Fruit fly (Drosophila melanogaster): ENCODE results near the gene RPA2.
A peak's percentile ranks its signal among the peaks of the same experiment; 100 is the strongest.

Gene RPA2

DNA sequence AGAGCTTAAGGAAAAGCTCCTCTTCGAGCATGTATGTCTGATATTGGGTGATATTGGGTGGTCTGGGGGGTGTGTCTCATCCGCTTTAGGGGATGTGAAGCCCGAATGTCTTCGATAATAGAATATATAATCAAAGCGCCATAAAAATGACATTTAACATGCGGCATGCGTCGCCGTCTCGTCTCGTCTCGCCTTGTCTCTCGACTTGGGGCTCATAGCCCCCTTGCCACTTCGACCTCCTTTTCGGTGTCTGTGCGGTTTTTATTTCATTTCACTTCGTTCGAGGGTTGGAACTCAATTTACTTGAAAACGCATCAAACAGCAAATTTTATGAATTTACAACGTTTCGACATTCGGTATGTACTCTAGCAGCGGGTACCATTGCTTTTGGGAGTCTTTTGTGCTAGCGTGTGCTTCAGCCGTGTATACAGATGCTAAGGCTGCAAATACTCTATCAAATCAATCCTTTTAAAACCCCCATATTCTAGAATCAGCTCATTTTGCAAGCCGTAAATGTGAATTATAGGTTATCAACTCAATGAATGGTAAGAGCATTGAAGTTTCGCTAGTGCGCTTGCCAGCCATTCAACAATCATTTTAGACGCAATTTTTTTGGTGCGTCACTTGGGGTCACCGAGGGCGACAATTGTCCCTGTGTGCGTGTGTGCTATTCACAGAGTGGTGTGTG is 24.6 kb upstream of the RPA2 start (continued):
- TF ChIP-seq CG30431 (GFP tag; optimal IDR thresholded peaks at IDR 0.05) (no peak), CG10654 (GFP tag; optimal IDR thresholded peaks at IDR 0.05) (no peak), onecut (GFP tag; IDR thresholded peaks at IDR 0.05) (peak; percentile 48; the same call in 1 of the 2 replicates), Deaf1 (tag; optimal IDR thresholded peaks at IDR 0.05) (no peak), grn (GFP tag; optimal IDR thresholded peaks at IDR 0.05) (no peak), ara (GFP tag; IDR thresholded peaks at IDR 0.05) (no peak), odd (GFP tag; optimal IDR thresholded peaks at IDR 0.05) (peak; percentile 15), CG17359 (tag; optimal IDR thresholded peaks at IDR 0.05) (peak; percentile 33), Doc3 (GFP tag; IDR thresholded peaks at IDR 0.05; ENCODE audit: partially characterized antibody) (no peak), CG8765 (GFP tag; IDR thresholded peaks at IDR 0.05) (no peak), fd102C (GFP tag; optimal IDR thresholded peaks at IDR 0.05) (no peak), pum (GFP tag; optimal IDR thresholded peaks at IDR 0.05) (peak; percentile 37), luna (GFP tag; optimal IDR thresholded peaks at IDR 0.05) (no peak), en (GFP tag; optimal IDR thresholded peaks at IDR 0.05) (no peak), Rx (GFP tag; IDR thresholded peaks at IDR 0.05) (no peak), CG17612 (GFP tag; IDR thresholded peaks at IDR 0.05) (no peak), CG1603 (tag; optimal IDR thresholded peaks at IDR 0.05) (peak; percentile 61), Doc2 (GFP tag; IDR thresholded peaks at IDR 0.05) (no peak), cato (GFP tag; optimal IDR thresholded peaks at IDR 0.05; ENCODE audit: borderline replicate concordance) (peak; percentile 4), gcm (GFP tag; optimal IDR thresholded peaks at IDR 0.05) (no peak), CG10543 (GFP tag; optimal IDR thresholded peaks at IDR 0.05) (no peak), E2f1 (GFP tag; IDR thresholded peaks at IDR 0.05) (peak; percentile 26; the same call in 1 of the 2 replicates), gsb (GFP tag; IDR thresholded peaks at IDR 0.05) (no peak), dan (GFP tag; IDR thresholded peaks at IDR 0.05) (no peak), Dip3 (GFP tag; optimal IDR thresholded peaks at IDR 0.05) (peak; percentile 22), CG13894 (tag; optimal IDR thresholded peaks at IDR 0.05) (no peak), CG12391 (tag; optimal IDR thresholded peaks at IDR 0.05) (peak; percentile 46), MBD-R2 (GFP tag; IDR thresholded peaks at IDR 0.05) (no peak; the same call in 1 of the 2 replicates), Drgx (GFP tag; IDR thresholded peaks at IDR 0.05) (no peak), HmgZ (tag; optimal IDR thresholded peaks at IDR 0.05) (peak; percentile 5), mld (GFP tag; IDR thresholded peaks at IDR 0.05; ENCODE audit: partially characterized antibody) (no peak), wdn (GFP tag; IDR thresholded peaks at IDR 0.05) (no peak), HHEX (GFP tag; optimal IDR thresholded peaks at IDR 0.05) (peak; percentile 25), nmo (GFP tag; optimal IDR thresholded peaks at IDR 0.05) (peak; percentile 54), CG6272 (GFP tag; IDR thresholded peaks at IDR 0.05) (no peak; the same call in 1 of the 2 replicates), MESR4 (GFP tag; optimal IDR thresholded peaks at IDR 0.05) (no peak), CG15011 (GFP tag; optimal IDR thresholded peaks at IDR 0.05) (no peak), CG14667 (GFP tag; IDR thresholded peaks at IDR 0.05) (peak; percentile 29; the same call in 1 of the 2 replicates), bsh (GFP tag; optimal IDR thresholded peaks at IDR 0.05) (peak in 1 of 2 experiments; percentile 64), insv (GFP tag; optimal IDR thresholded peaks at IDR 0.05) (no peak), Dll (GFP tag; IDR thresholded peaks at IDR 0.05; ENCODE audit: partially characterized antibody) (no peak), caup (GFP tag; optimal IDR thresholded peaks at IDR 0.05; ENCODE audit: severe bottlenecking) (peak; percentile 27), CG32767 (GFP tag; IDR thresholded peaks at IDR 0.05) (peak; percentile 71; the same call in 1 of the 2 replicates), CG13123 (GFP tag; optimal IDR thresholded peaks at IDR 0.05) (no peak), Hr39 (optimal IDR thresholded peaks at IDR 0.05) (no peak), kah (GFP tag; optimal IDR thresholded peaks at IDR 0.05) (no peak), CG16813 (GFP tag; IDR thresholded peaks at IDR 0.05; ENCODE audit: partially characterized antibody) (no peak), Hr78 (GFP tag; optimal IDR thresholded peaks at IDR 0.05) (no peak), salm (tag; optimal IDR thresholded peaks at IDR 0.05) (peak; percentile 34)
